Worm (Caenorhabditis elegans) whole organism, L3 larva: Measurements from ENCODE around the gene cyp-14A4.

Experiments
- R02D3.7 ChIP-seq: fragments of 150-350 bp; optimal IDR thresholded peaks from 2 replicates; lab custom pipeline; 2014; ENCODE audit warnings: missing biosample characterization, missing genetic modification characterization
- ZK546.5 ChIP-seq: sonication (generic microtip); optimal IDR thresholded peaks from 2 replicates; lab custom pipeline; 2017; ENCODE audit warnings: missing biosample characterization, missing genetic modification characterization
- aly-2 ChIP-seq: fragments of 150-350 bp; optimal IDR thresholded peaks from 2 replicates; lab custom pipeline; 2014; ENCODE audit warnings: missing biosample characterization, missing genetic modification characterization
- ama-1 ChIP-seq: fragments of 150-350 bp; optimal IDR thresholded peaks from 2 replicates; lab custom pipeline; 2018
- ceh-16 ChIP-seq: sonication (generic microtip); optimal IDR thresholded peaks from 2 replicates; lab custom pipeline; 2017; ENCODE audit warnings: missing biosample characterization, missing genetic modification characterization
- ceh-28 ChIP-seq: fragments of 150-350 bp; optimal IDR thresholded peaks from 2 replicates; lab custom pipeline; 2014; ENCODE audit warnings: missing biosample characterization, missing genetic modification reagents, missing genetic modification characterization
- ceh-82 ChIP-seq: fragments of 150-350 bp; optimal IDR thresholded peaks from 2 replicates; lab custom pipeline; 2014; ENCODE audit warnings: missing biosample characterization, missing genetic modification characterization
- ceh-9 ChIP-seq: sonication (generic microtip); optimal IDR thresholded peaks from 2 replicates; lab custom pipeline; 2018; ENCODE audit warnings: missing biosample characterization, missing genetic modification characterization
- daf-12 ChIP-seq: fragments of 150-350 bp; optimal IDR thresholded peaks from 2 replicates; lab custom pipeline; 2014; ENCODE audit warnings: missing biosample characterization, missing genetic modification reagents, missing genetic modification characterization
- egl-27 ChIP-seq: sonication (generic microtip); optimal IDR thresholded peaks from 4 replicates; lab custom pipeline; 2017; ENCODE audit warnings: missing biosample characterization, missing genetic modification reagents, missing genetic modification characterization
- egl-5 ChIP-seq: fragments of 150-350 bp; optimal IDR thresholded peaks from 2 replicates; lab custom pipeline; 2017; ENCODE audit warnings: missing biosample characterization, missing genetic modification reagents, missing genetic modification characterization, inconsistent platforms
- elt-1 ChIP-seq: fragments of 150-350 bp; optimal IDR thresholded peaks from 2 replicates; lab custom pipeline; 2014; ENCODE audit warnings: missing biosample characterization, missing genetic modification characterization
- elt-2 ChIP-seq: sonication (generic microtip); optimal IDR thresholded peaks from 2 replicates; lab custom pipeline; 2016; ENCODE audit warnings: missing genetic modification reagents, mild to moderate bottlenecking, missing genetic modification characterization, missing compliant biosample characterization
- elt-3 ChIP-seq, 3 experiments: fragments of 150-350 bp in 1 of 3; sonication (generic microtip) in 2 of 3; optimal IDR thresholded peaks; 2 replicates in 2 of 3; 4 replicates in 1 of 3; lab custom pipeline; 2014 to 2017; ENCODE audit warnings: missing biosample characterization in 3 of 3, missing genetic modification characterization in 3 of 3
- eor-1 ChIP-seq, 2 experiments: fragments of 150-350 bp; optimal IDR thresholded peaks; 2 replicates each; lab custom pipeline; 2014 to 2018; ENCODE audit warnings: missing biosample characterization in 2 of 2, missing genetic modification characterization in 2 of 2
- fkh-10 ChIP-seq: sonication (generic microtip); optimal IDR thresholded peaks from 2 replicates; lab custom pipeline; 2017; ENCODE audit warnings: missing biosample characterization, missing genetic modification reagents, missing genetic modification characterization
- fkh-2 ChIP-seq: fragments of 150-350 bp; optimal IDR thresholded peaks from 2 replicates; lab custom pipeline; 2014; ENCODE audit warnings: missing biosample characterization, missing genetic modification reagents, missing genetic modification characterization
- fos-1 ChIP-seq: fragments of 150-350 bp; optimal IDR thresholded peaks from 2 replicates; lab custom pipeline; 2014; ENCODE audit warnings: missing biosample characterization, missing genetic modification characterization
- hmg-11 ChIP-seq: sonication (generic microtip); optimal IDR thresholded peaks from 2 replicates; lab custom pipeline; 2016; ENCODE audit warnings: missing genetic modification characterization, missing compliant biosample characterization
- jun-1 ChIP-seq: fragments of 150-350 bp; optimal IDR thresholded peaks from 2 replicates; lab custom pipeline; 2014; ENCODE audit warnings: missing biosample characterization, missing genetic modification reagents, missing genetic modification characterization
- lin-15B ChIP-seq: fragments of 150-350 bp; optimal IDR thresholded peaks from 2 replicates; lab custom pipeline; 2014; ENCODE audit warnings: missing biosample characterization, missing genetic modification characterization
- lin-39 ChIP-seq: fragments of 150-350 bp; optimal IDR thresholded peaks from 2 replicates; lab custom pipeline; 2018; ENCODE audit warnings: missing biosample characterization, missing genetic modification reagents, missing genetic modification characterization
- lsy-12 ChIP-seq: sonication (generic microtip); optimal IDR thresholded peaks from 2 replicates; lab custom pipeline; 2016; ENCODE audit warnings: mild to moderate bottlenecking, missing genetic modification characterization, missing compliant biosample characterization
- mdl-1 ChIP-seq: fragments of 150-350 bp; optimal IDR thresholded peaks from 2 replicates; lab custom pipeline; 2014; ENCODE audit warnings: missing biosample characterization, missing genetic modification characterization
- mml-1 ChIP-seq: fragments of 150-350 bp; sonication (generic microtip); optimal IDR thresholded peaks from 3 replicates; lab custom pipeline; 2014; ENCODE audit warnings: missing biosample characterization, missing genetic modification characterization
- nfya-1 ChIP-seq: sonication (generic microtip); optimal IDR thresholded peaks from 2 replicates; lab custom pipeline; 2017; ENCODE audit warnings: missing genetic modification characterization, mild to moderate bottlenecking, missing compliant biosample characterization, antibody characterized with exemption, moderate library complexity; ENCODE audit not compliant: insufficient read depth
- nhr-11 ChIP-seq: fragments of 150-350 bp; optimal IDR thresholded peaks from 2 replicates; lab custom pipeline; 2014; ENCODE audit warnings: missing biosample characterization, missing genetic modification characterization
- nhr-12 ChIP-seq: fragments of 150-350 bp; optimal IDR thresholded peaks from 2 replicates; lab custom pipeline; 2014; ENCODE audit warnings: missing biosample characterization, missing genetic modification characterization
- nhr-23 ChIP-seq: fragments of 150-350 bp; optimal IDR thresholded peaks from 2 replicates; lab custom pipeline; 2014; ENCODE audit warnings: missing biosample characterization, missing genetic modification reagents, missing genetic modification characterization
- nhr-237 ChIP-seq: fragments of 150-350 bp; optimal IDR thresholded peaks from 2 replicates; lab custom pipeline; 2014; ENCODE audit warnings: missing biosample characterization, missing genetic modification characterization
- nhr-25 ChIP-seq: sonication (generic microtip); optimal IDR thresholded peaks from 2 replicates; lab custom pipeline; 2017; ENCODE audit warnings: missing biosample characterization, missing genetic modification characterization
- nhr-28 ChIP-seq: fragments of 150-350 bp; optimal IDR thresholded peaks from 2 replicates; lab custom pipeline; 2014; ENCODE audit warnings: missing biosample characterization, missing genetic modification characterization
- nhr-43 ChIP-seq: sonication (generic microtip); optimal IDR thresholded peaks from 2 replicates; lab custom pipeline; 2016; ENCODE audit warnings: mild to moderate bottlenecking, missing genetic modification characterization, missing compliant biosample characterization; ENCODE audit not compliant: poor library complexity, severe bottlenecking
- nhr-67 ChIP-seq: fragments of 150-350 bp; optimal IDR thresholded peaks from 2 replicates; lab custom pipeline; 2014; ENCODE audit warnings: missing biosample characterization, missing genetic modification characterization
- nhr-76 ChIP-seq: fragments of 150-350 bp; sonication (generic microtip); optimal IDR thresholded peaks from 5 replicates; lab custom pipeline; 2014; ENCODE audit warnings: missing biosample characterization, missing genetic modification characterization
- nhr-77 ChIP-seq: fragments of 150-350 bp; optimal IDR thresholded peaks from 2 replicates; lab custom pipeline; 2014; ENCODE audit warnings: missing biosample characterization, missing genetic modification characterization
- pha-4 ChIP-seq: fragments of 150-350 bp; optimal IDR thresholded peaks from 2 replicates; lab custom pipeline; 2014; ENCODE audit warnings: missing biosample characterization, missing genetic modification reagents, missing genetic modification characterization
- pqm-1 ChIP-seq: fragments of 150-350 bp; optimal IDR thresholded peaks from 2 replicates; lab custom pipeline; 2017; ENCODE audit warnings: missing biosample characterization, missing genetic modification characterization, inconsistent platforms
- sea-2 ChIP-seq: fragments of 150-350 bp; sonication (generic microtip); optimal IDR thresholded peaks from 4 replicates; lab custom pipeline; 2014; ENCODE audit warnings: missing biosample characterization, missing genetic modification reagents, missing genetic modification characterization
- skn-1 ChIP-seq: fragments of 150-350 bp; optimal IDR thresholded peaks from 2 replicates; lab custom pipeline; 2014; ENCODE audit warnings: missing biosample characterization, missing genetic modification characterization
- snpc-4 ChIP-seq: fragments of 150-350 bp; optimal IDR thresholded peaks from 2 replicates; lab custom pipeline; 2014; ENCODE audit warnings: missing biosample characterization, missing genetic modification characterization
- tbx-2 ChIP-seq: sonication (generic microtip); optimal IDR thresholded peaks from 2 replicates; lab custom pipeline; 2016; ENCODE audit warnings: mild to moderate bottlenecking, missing genetic modification characterization, missing compliant biosample characterization
- unc-39 ChIP-seq: sonication (generic microtip); optimal IDR thresholded peaks from 4 replicates; lab custom pipeline; 2017; ENCODE audit warnings: missing biosample characterization, missing genetic modification characterization
- unc-62 ChIP-seq: fragments of 150-350 bp; sonication (generic microtip); optimal IDR thresholded peaks from 4 replicates; lab custom pipeline; 2014; ENCODE audit warnings: missing biosample characterization, missing genetic modification reagents, missing genetic modification characterization
- zag-1 ChIP-seq: fragments of 150-350 bp; optimal IDR thresholded peaks from 2 replicates; lab custom pipeline; 2014; ENCODE audit warnings: missing biosample characterization, missing genetic modification characterization
- ztf-11 ChIP-seq: fragments of 150-350 bp; optimal IDR thresholded peaks from 2 replicates; lab custom pipeline; 2014; ENCODE audit warnings: missing biosample characterization, missing genetic modification characterization
- ztf-4 ChIP-seq: fragments of 150-350 bp; optimal IDR thresholded peaks from 2 replicates; lab custom pipeline; 2014; ENCODE audit warnings: missing biosample characterization, missing genetic modification characterization

The cyp-14A4 gene

ce11 chrX:13328868-13329267 is 44.9 kb upstream of the cyp-14A4 start (continued):
- TF ChIP-seq nhr-77 (no peak), fos-1 (peak; percentile 92)

ce11 chrX:13328034-13328433 is 44.0 kb upstream of the cyp-14A4 start, which contains the start of gene sir-2.2:
sir-2.2 (plus strand) TSS chrX:13328067.
- TF ChIP-seq ama-1: no peak
- no peak for TF ChIP-seq eor-1 (tag; optimal IDR thresholded peaks at IDR 0.05; lab: Kevin White, UChicago)
- peak; percentile 84 for TF ChIP-seq elt-2
- peak; percentile 17 for TF ChIP-seq pha-4 (tag; lab: Kevin White, UChicago)
- TF ChIP-seq nhr-43: peak; percentile 41
- TF ChIP-seq pqm-1 (tag; lab: Kevin White, UChicago): peak; percentile 50
- no peak for TF ChIP-seq egl-27

ce11 chrX:13325039-13325438 is 41.0 kb upstream of the cyp-14A4 start:
- TF ChIP-seq nhr-67 (tag; lab: Kevin White, UChicago): no peak
- no peak for TF ChIP-seq pha-4 (tag; lab: Kevin White, UChicago)
- no peak for TF ChIP-seq elt-2
- no peak for TF ChIP-seq snpc-4 (tag; lab: Kevin White, UChicago)
- no peak for TF ChIP-seq mdl-1 (tag; lab: Kevin White, UChicago)
- no peak for TF ChIP-seq lin-39 (tag; lab: Kevin White, UChicago)
- no peak for TF ChIP-seq nhr-237 (tag; lab: Kevin White, UChicago)
- TF ChIP-seq hmg-11 (tag; lab: Kevin White, UChicago): no peak
- TF ChIP-seq aly-2: no peak
- no peak for TF ChIP-seq nhr-12 (tag; lab: Kevin White, UChicago)
- no peak for TF ChIP-seq ceh-16 (tag; lab: Kevin White, UChicago)
- TF ChIP-seq skn-1: no peak
- no peak for TF ChIP-seq egl-5 (tag; lab: Kevin White, UChicago)
- no peak for TF ChIP-seq fkh-2
- TF ChIP-seq lsy-12 (tag; lab: Kevin White, UChicago): peak; percentile 52
- TF ChIP-seq nhr-43: peak; percentile 69
- TF ChIP-seq elt-3 (tag; optimal IDR thresholded peaks at IDR 0.05; lab: Kevin White, UChicago): peak in 1 of 3 experiments; percentile 63
- no peak for TF ChIP-seq ceh-28 (tag; lab: Kevin White, UChicago)
- TF ChIP-seq ztf-11: no peak
- TF ChIP-seq tbx-2 (tag; lab: Kevin White, UChicago): no peak
- no peak for TF ChIP-seq pqm-1 (tag; lab: Kevin White, UChicago)
- TF ChIP-seq mml-1 (tag; lab: Kevin White, UChicago): no peak
- peak; percentile 11 for TF ChIP-seq jun-1 (tag; lab: Kevin White, UChicago)
- TF ChIP-seq lin-15B: no peak
- TF ChIP-seq eor-1 (tag; optimal IDR thresholded peaks at IDR 0.05; lab: Kevin White, UChicago): no peak
- TF ChIP-seq nhr-28 (tag; lab: Kevin White, UChicago): no peak
- no peak for TF ChIP-seq ceh-82 (tag; lab: Kevin White, UChicago)
- TF ChIP-seq ama-1: peak; percentile 9
- no peak for TF ChIP-seq ztf-4 (tag; lab: Kevin White, UChicago)
- TF ChIP-seq ZK546.5 (tag; lab: Kevin White, UChicago): no peak
- TF ChIP-seq egl-27: no peak
- TF ChIP-seq ceh-9 (tag; lab: Kevin White, UChicago): no peak
- TF ChIP-seq unc-39 (tag; lab: Kevin White, UChicago): no peak
- peak; percentile 20 for TF ChIP-seq nfya-1 (tag; lab: Kevin White, UChicago)
- no peak for TF ChIP-seq zag-1
- TF ChIP-seq nhr-25 (tag; lab: Kevin White, UChicago): peak; percentile 77
- TF ChIP-seq nhr-76 (tag; lab: Kevin White, UChicago): no peak
- no peak for TF ChIP-seq sea-2 (GFP tag; lab: Kevin White, UChicago)
- peak; percentile 8 for TF ChIP-seq unc-62 (GFP tag; lab: Kevin White, UChicago)
- TF ChIP-seq daf-12 (tag; lab: Kevin White, UChicago): no peak
- TF ChIP-seq fos-1: peak; percentile 19
- TF ChIP-seq nhr-23 (tag; lab: Kevin White, UChicago): peak; percentile 57
- TF ChIP-seq nhr-11 (tag; lab: Kevin White, UChicago): no peak
- no peak for TF ChIP-seq elt-1 (tag; lab: Kevin White, UChicago)
- no peak for TF ChIP-seq fkh-10 (GFP tag; lab: Kevin White, UChicago)
- no peak for TF ChIP-seq nhr-77
- TF ChIP-seq R02D3.7 (tag; lab: Kevin White, UChicago): no peak
